Worm (Caenorhabditis elegans): ENCODE data around the gene C35C5.8.

Gene C35C5.8

DNA sequence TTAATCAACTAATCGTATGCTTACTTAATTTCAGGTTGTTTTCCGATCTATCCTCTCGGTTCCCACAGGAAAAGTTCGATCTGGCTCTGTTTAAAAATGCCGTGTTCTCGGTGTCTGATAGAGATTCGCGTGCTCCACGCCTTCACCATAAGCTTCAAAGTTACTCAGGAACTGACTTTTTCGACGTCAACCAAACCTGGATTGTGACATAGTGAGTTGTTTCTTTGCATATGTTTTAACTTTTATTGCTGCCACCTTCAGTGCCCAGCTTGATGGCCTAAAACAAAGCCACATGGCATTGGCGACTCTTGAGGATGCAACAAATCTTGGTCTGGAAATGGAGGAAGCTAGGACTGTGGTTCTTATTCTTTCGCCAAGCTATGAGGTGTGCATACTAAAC is 52.5 kb downstream of the C35C5.8 start:
- TF ChIP-seq unc-86 (tag; optimal IDR thresholded peaks at IDR 0.05) (no peak), ceh-45 (GFP tag; IDR thresholded peaks at IDR 0.05) (no peak), pqm-1 (tag; optimal IDR thresholded peaks at IDR 0.05) (no peak), pag-3 (tag; optimal IDR thresholded peaks at IDR 0.05; ENCODE audit: borderline replicate concordance) (no peak), pros-1 (tag; optimal IDR thresholded peaks at IDR 0.05) (no peak), unc-3 (GFP tag; conservative IDR thresholded peaks at IDR 0.05) (no peak), unc-3 (tag; optimal IDR thresholded peaks at IDR 0.05) (no peak), ttx-3 (tag; optimal IDR thresholded peaks at IDR 0.05) (no peak), sox-2 (GFP tag; IDR thresholded peaks at IDR 0.05) (no peak), nhr-232 (tag; optimal IDR thresholded peaks at IDR 0.05) (no peak), tbx-7 (tag; optimal IDR thresholded peaks at IDR 0.05) (no peak), tbx-2 (tag; optimal IDR thresholded peaks at IDR 0.05) (no peak)

Data from whole organism, late embryonic.